Worm (Caenorhabditis elegans) whole organism, late embryonic: ENCODE measurements around the gene lgc-41.

Experiments
- ceh-24 ChIP-seq: sonication (generic microtip); optimal IDR thresholded peaks from 2 replicates; lab custom pipeline; 2016; ENCODE audit warnings: mild to moderate bottlenecking, missing genetic modification characterization, missing compliant biosample characterization
- fkh-10 ChIP-seq: fragments of 150-350 bp; optimal IDR thresholded peaks from 2 replicates; lab custom pipeline; 2014; ENCODE audit warnings: missing biosample characterization, missing genetic modification reagents, missing genetic modification characterization
- nhr-11 ChIP-seq: fragments of 150-350 bp; optimal IDR thresholded peaks from 2 replicates; lab custom pipeline; 2014; ENCODE audit warnings: missing biosample characterization, missing genetic modification characterization
- pros-1 ChIP-seq: fragments of 150-350 bp; optimal IDR thresholded peaks from 2 replicates; lab custom pipeline; 2014; ENCODE audit warnings: missing biosample characterization, missing genetic modification reagents, missing genetic modification characterization
- sdc-2 ChIP-seq: sonication (generic microtip); optimal IDR thresholded peaks from 2 replicates; lab custom pipeline; 2016; ENCODE audit warnings: missing genotype, missing genetic modification characterization, missing compliant biosample characterization
- ttx-3 ChIP-seq: sonication (generic microtip); optimal IDR thresholded peaks from 2 replicates; lab custom pipeline; 2016; ENCODE audit warnings: missing genetic modification reagents, missing genetic modification characterization, missing compliant biosample characterization

DNA sequence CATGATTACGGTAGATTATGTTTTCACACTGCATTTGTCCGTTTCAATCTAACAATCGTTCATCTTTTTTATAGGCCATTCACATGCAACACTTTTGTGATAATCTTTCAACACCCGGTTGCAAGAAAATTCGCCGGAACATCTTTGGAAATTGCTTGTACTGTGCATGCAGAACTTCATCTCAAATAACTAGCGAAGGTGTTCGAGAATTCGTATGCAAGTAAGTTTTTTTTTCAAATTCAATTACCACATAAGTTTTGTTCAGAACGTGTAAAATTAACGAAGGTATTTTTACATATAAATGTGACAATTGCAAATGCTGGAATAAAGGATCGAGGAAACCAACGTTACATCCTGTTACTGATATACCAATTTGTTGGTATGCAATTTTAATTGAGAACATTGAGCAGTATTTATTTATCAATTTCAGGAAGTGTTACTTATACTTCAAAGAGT is 31.3 kb downstream of the lgc-41 start, which contains the start of gene C33D3.3:
- TF ChIP-seq sdc-2 (tag; lab: Kevin White, UChicago) (no peak), pros-1 (no peak), ceh-24 (tag; lab: Kevin White, UChicago) (no peak), fkh-10 (GFP tag; lab: Kevin White, UChicago) (no peak), ttx-3 (no peak), nhr-11 (no peak)
